Fruit fly (Drosophila melanogaster) S2 (cell line): ENCODE results near the gene trh.

ENCODE experiments used
- CG8478 ChIP-seq: fragments of >200 bp; optimal IDR thresholded peaks from 2 replicates; lab custom pipeline; 2018
- CTCF ChIP-seq, 2 experiments: fragments of >200 bp; optimal IDR thresholded peaks; 2 replicates each; lab custom pipeline; 2018

Gene trh

DNA sequence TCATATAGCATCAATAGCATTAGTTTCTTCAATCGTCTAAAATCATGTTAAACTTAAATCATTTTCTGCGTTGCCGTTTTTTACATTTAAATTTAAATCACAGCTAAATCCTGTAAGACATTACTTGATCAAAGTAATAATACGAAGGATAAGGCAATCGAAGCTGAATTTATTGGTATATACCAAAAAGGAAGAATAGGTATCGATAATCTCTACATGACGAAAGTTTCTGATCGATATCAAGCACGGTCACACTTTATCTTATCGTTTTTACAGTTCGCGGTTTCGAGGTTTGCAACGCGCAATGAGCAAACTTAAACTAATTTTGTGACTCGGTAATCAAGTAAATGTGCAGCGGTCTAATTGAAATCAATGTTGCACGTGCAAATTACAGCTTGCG, 64.6 kb downstream of the trh start, which contains the start of the genes Atac3 and Ptpmeg:
Gene Atac3 (minus strand): TSS at position 160 of the 400 bp plus-strand sequence.
Gene Ptpmeg (plus strand): TSS at position 265 of the 400 bp plus-strand sequence.
- TF ChIP-seq CG8478, result no peak
- no peak for TF ChIP-seq CTCF (optimal IDR thresholded peaks at IDR 0.05; lab: Kevin White, UChicago)

dm6 chr3L:324486-324885, 67.9 kb downstream of the trh start, which contains the start of gene CG32344:
TSS of gene CG32344 (minus strand) at chr3L:324720.
- TF ChIP-seq CG8478, result no peak
- TF ChIP-seq CTCF (optimal IDR thresholded peaks at IDR 0.05; lab: Kevin White, UChicago), result no peak

DNA sequence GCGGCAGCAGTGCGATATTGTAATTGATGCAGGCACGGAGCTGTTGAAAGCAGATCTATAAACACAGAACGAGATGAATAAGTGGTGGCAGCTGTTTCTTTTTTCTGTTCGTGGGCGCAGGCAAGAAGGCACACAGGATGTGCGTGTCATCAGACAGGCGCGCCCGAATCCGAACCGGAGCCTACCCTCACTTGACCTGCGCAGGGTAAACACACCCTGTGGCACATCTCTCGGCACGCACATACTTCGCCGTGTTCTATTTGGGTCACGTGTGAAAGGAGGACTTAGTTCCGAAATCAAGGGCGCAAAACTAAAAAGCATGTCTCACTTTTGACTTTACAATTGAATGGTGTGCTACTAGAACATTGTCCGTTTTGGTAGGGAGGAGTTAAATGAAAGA, 70.9 kb downstream of the trh start:
- TF ChIP-seq CTCF (optimal IDR thresholded peaks at IDR 0.05; lab: Kevin White, UChicago), result no peak

DNA sequence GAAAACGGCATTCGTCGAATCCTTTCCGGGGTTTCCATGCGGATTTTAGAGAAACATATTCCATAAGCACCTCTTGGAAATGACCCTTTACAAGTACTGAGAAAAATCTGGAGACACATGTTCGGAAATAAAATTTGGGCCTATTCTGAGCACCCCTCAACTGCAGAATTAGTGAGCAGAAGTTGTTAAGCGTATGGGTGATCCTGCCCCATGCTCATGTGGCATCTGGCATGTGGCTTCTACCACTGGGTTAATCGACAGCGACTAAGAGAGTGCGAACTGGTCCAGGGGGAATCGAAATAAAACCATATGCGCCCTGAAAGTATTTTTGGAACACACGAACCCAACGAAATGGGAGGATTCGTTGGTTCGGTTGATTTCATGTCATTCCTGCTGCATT, 71.6 kb downstream of the trh start:
- TF ChIP-seq CTCF (optimal IDR thresholded peaks at IDR 0.05; lab: Kevin White, UChicago) (no peak), CG8478 (no peak)

DNA sequence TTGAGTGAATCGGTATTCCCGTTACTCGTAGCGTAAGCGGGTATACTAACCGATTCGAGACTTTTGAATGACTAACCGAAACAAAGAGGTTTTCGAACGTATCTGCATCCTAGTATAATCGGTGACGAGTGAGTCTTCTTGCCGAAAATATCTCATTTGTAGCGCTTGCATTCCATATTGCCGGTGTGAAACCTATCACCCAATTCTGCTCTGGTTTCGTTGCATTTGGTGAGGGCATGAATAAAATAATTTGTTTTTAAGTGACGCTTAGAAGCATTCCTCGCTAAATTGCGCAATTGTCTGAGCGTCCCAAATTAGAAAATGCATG, 72.5 kb downstream of the trh start:
- TF ChIP-seq CTCF (optimal IDR thresholded peaks at IDR 0.05; lab: Kevin White, UChicago) (no peak), CG8478 (no peak)

- TF ChIP-seq CG8478 (peak; percentile 10), CTCF (optimal IDR thresholded peaks at IDR 0.05; lab: Kevin White, UChicago) (peak; percentile 19 to 41)
Measured at dm6 chr3L:319145-320009, 73.1 kb downstream of the trh start, which contains the start of gene fwd. TSS of gene fwd (minus strand) at chr3L:319884.

- TF ChIP-seq CTCF (optimal IDR thresholded peaks at IDR 0.05; lab: Kevin White, UChicago) (no peak), CG8478 (no peak)
Measured at dm6 chr3L:316784-317183, 75.6 kb downstream of the trh start, which contains the start of gene ddbt. TSS of gene ddbt (plus strand) at chr3L:317084.
